Worm (Caenorhabditis elegans): ENCODE results near the gene T05A7.3.

Gene T05A7.3

DNA sequence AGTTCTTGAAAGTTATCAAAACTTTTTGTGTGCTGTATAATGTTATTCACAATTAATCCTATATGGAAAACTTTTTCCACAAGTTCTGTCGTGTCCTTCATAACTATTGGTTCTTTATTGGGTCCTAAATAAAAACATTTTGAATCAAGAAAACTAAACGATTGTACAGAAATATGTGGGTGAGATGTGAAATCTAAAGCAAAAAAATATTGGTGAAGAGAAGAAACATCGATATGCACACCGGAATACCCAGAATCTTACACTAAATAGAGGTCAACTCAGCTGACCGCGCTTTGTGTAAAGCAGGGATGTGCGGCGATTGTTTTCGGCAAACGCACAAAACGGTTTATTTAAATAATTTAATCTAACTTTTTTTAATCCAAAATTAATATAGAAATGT is 14.3 kb upstream of the T05A7.3 start, which contains the start of gene T05A7.13:
TSS of gene T05A7.13 (minus strand) at position 101 of the 400 bp plus-strand sequence.
- TF ChIP-seq nhr-10 (tag; optimal IDR thresholded peaks at IDR 0.05): no peak
- no peak for TF ChIP-seq mdl-1 (tag; optimal IDR thresholded peaks at IDR 0.05)
- TF ChIP-seq ZK546.5 (tag; optimal IDR thresholded peaks at IDR 0.05): no peak
- no peak for TF ChIP-seq nhr-23 (tag; optimal IDR thresholded peaks at IDR 0.05)
- no peak for TF ChIP-seq ama-1 (optimal IDR thresholded peaks at IDR 0.05)
- TF ChIP-seq F13H6.1 (tag; optimal IDR thresholded peaks at IDR 0.05): no peak
- no peak for TF ChIP-seq nhr-77 (tag; optimal IDR thresholded peaks at IDR 0.05)
- TF ChIP-seq alr-1 (tag; optimal IDR thresholded peaks at IDR 0.05): no peak
- TF ChIP-seq ztf-1 (GFP tag; conservative IDR thresholded peaks at IDR 0.05): no peak
- no peak for TF ChIP-seq blmp-1 (tag; optimal IDR thresholded peaks at IDR 0.05; ENCODE audit: insufficient read depth)
- no peak for TF ChIP-seq nhr-12 (tag; optimal IDR thresholded peaks at IDR 0.05)
- TF ChIP-seq sem-4 (tag; optimal IDR thresholded peaks at IDR 0.05): no peak
- no peak for TF ChIP-seq nhr-21 (tag; optimal IDR thresholded peaks at IDR 0.05)
- TF ChIP-seq fos-1 (tag; optimal IDR thresholded peaks at IDR 0.05): no peak
- TF ChIP-seq ceh-16 (tag; optimal IDR thresholded peaks at IDR 0.05): no peak
- TF ChIP-seq elt-1 (tag; optimal IDR thresholded peaks at IDR 0.05): no peak
- no peak for TF ChIP-seq mbf-1 (tag; optimal IDR thresholded peaks at IDR 0.05)
- TF ChIP-seq unc-55 (GFP tag; optimal IDR thresholded peaks at IDR 0.05): no peak
- no peak for TF ChIP-seq lsy-2 (tag; optimal IDR thresholded peaks at IDR 0.05)

DNA sequence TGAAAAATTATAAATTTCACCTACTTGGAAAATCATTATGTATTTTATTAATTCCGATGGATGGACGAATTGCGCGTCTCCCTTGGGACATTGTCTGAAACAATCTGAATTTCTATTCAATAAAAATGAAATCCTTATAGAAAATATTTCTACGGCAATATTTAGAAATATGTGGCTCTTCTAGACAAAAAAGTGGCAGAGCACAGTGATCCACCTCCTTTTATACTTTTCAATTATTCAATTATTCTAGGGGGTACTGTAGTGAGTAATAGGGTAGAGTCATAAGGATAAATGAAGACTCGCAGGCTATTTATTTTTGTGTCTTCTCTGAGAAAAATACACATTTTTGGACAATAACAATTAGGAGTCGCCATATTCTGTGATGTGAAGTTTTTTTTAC is 12.4 kb upstream of the T05A7.3 start, which contains the start of gene T05A7.12:
TSS of gene T05A7.12 (minus strand) at position 101 of the 400 bp plus-strand sequence.
- TF ChIP-seq ztf-1 (GFP tag; conservative IDR thresholded peaks at IDR 0.05) (no peak), egl-27 (tag; optimal IDR thresholded peaks at IDR 0.05) (no peak), nhr-77 (tag; optimal IDR thresholded peaks at IDR 0.05) (no peak), alr-1 (tag; optimal IDR thresholded peaks at IDR 0.05) (no peak), sma-3 (GFP tag; optimal IDR thresholded peaks at IDR 0.05) (no peak), mab-5 (tag; optimal IDR thresholded peaks at IDR 0.05) (no peak), ZK546.5 (tag; optimal IDR thresholded peaks at IDR 0.05) (no peak), F13H6.1 (tag; optimal IDR thresholded peaks at IDR 0.05) (no peak), nhr-25 (tag; optimal IDR thresholded peaks at IDR 0.05) (no peak), mbf-1 (tag; optimal IDR thresholded peaks at IDR 0.05) (no peak), zag-1 (tag; optimal IDR thresholded peaks at IDR 0.05) (no peak), ceh-82 (tag; optimal IDR thresholded peaks at IDR 0.05) (no peak), C34F6.9 (tag; optimal IDR thresholded peaks at IDR 0.05) (no peak), unc-39 (tag; optimal IDR thresholded peaks at IDR 0.05) (no peak), R02D3.7 (tag; optimal IDR thresholded peaks at IDR 0.05) (no peak), snpc-4 (tag; optimal IDR thresholded peaks at IDR 0.05) (no peak), elt-3 (tag; optimal IDR thresholded peaks at IDR 0.05) (no peak), lin-39 (tag; optimal IDR thresholded peaks at IDR 0.05) (no peak), lin-11 (tag; optimal IDR thresholded peaks at IDR 0.05) (no peak), crh-2 (tag; optimal IDR thresholded peaks at IDR 0.05) (no peak)

DNA sequence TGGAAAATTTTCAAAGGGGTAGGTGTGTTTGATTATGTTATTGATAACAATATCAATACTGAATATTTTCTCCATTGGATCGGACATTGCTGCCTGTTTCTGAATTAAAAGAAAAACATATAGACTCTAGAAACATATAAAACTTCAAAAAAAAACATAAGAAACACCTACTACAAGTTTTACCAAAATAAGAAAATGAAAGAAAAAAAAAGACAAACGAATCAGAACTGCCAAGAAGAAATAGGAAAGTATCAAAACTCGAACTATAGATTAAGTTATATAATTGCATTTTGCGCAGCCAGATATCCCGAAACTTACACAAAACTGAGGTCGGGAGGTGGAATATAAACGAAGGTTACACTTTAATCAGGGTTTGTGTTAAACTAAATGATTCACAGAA is 10.2 kb upstream of the T05A7.3 start, which contains the start of gene T05A7.11:
TSS of gene T05A7.11 (minus strand) at position 101 of the 400 bp plus-strand sequence.
- no peak for TF ChIP-seq aly-2 (tag; optimal IDR thresholded peaks at IDR 0.05)
- TF ChIP-seq F13H6.1 (tag; optimal IDR thresholded peaks at IDR 0.05): no peak
- no peak for TF ChIP-seq lin-11 (tag; optimal IDR thresholded peaks at IDR 0.05)
- TF ChIP-seq peb-1 (tag; optimal IDR thresholded peaks at IDR 0.05): no peak
- no peak for TF ChIP-seq nhr-77 (tag; optimal IDR thresholded peaks at IDR 0.05)
- no peak for TF ChIP-seq crh-2 (tag; optimal IDR thresholded peaks at IDR 0.05)
- TF ChIP-seq dmd-4 (tag; optimal IDR thresholded peaks at IDR 0.05): no peak
- TF ChIP-seq sma-3 (GFP tag; optimal IDR thresholded peaks at IDR 0.05): no peak
- no peak for TF ChIP-seq ztf-4 (tag; optimal IDR thresholded peaks at IDR 0.05)
- TF ChIP-seq nhr-129 (tag; optimal IDR thresholded peaks at IDR 0.05): no peak
- TF ChIP-seq mbf-1 (tag; optimal IDR thresholded peaks at IDR 0.05): no peak

DNA sequence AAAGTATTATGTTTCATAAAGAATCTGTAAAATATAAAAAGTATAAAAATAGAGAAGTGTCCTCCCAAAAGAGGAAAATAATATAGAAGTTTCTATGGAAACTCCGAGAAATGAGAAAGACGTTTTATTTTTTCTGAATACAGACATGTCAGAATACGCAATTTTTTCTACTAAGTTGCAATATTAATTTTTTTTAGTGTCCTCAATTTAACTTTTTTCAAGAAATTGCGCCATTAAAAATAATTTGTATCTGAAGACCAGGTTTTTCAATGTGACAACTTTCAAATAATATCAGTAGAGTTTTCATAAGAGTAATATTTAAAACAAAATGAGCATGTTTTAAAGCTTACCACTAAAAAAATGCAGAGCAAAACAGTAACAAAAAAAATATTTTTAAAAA is 8.0 kb upstream of the T05A7.3 start, which contains the start of gene fut-5:
TSS of gene fut-5 (minus strand) at position 101 of the 400 bp plus-strand sequence.
- TF ChIP-seq ztf-11 (tag; optimal IDR thresholded peaks at IDR 0.05) (no peak), nhr-6 (tag; optimal IDR thresholded peaks at IDR 0.05) (no peak), dmd-4 (tag; optimal IDR thresholded peaks at IDR 0.05) (no peak), nhr-21 (tag; optimal IDR thresholded peaks at IDR 0.05) (no peak), peb-1 (tag; optimal IDR thresholded peaks at IDR 0.05) (no peak), snpc-4 (tag; optimal IDR thresholded peaks at IDR 0.05) (no peak)
